Worm (Caenorhabditis elegans): ENCODE measurements around the gene W10D9.1.

The W10D9.1 gene

DNA sequence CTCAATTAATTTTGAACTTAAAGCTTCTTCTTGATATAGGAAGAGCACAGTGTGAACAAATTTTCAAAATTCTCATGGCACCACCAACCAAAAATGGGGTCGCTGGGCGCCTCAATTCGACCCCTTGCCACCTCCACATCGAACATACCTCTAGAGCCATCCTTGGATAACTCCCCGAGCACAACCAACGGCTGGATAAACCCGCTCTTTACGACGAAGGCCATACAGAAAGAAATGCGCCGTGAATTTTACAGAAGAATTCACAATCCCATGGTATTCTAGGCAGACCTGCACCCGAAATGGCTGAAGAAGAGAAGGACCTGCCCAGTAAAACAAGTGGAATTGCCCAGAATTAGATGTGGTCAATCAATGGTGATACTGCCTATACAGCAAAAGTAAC lies 47.9 kb downstream of the W10D9.1 start:
- no peak for TF ChIP-seq unc-62 (GFP tag; optimal IDR thresholded peaks at IDR 0.05)
